Fruit fly (Drosophila melanogaster) S2 (cell line): ENCODE data around the gene CG32119.

Source experiments
- CG8478 ChIP-seq: fragments of >200 bp; optimal IDR thresholded peaks from 2 replicates; lab custom pipeline; 2018
- CTCF ChIP-seq, 2 experiments: fragments of >200 bp; optimal IDR thresholded peaks; 2 replicates each; lab custom pipeline; 2018

dm6 chr3L:13223360-13224028 lies 25.0 kb downstream of the CG32119 start:
- TF ChIP-seq CG8478 (lab: Kevin White, UChicago) (no peak), CTCF (optimal IDR thresholded peaks at IDR 0.05; lab: Kevin White, UChicago) (no peak)
